Fruit fly (Drosophila melanogaster) whole organism, wandering third instar larva: ENCODE data around the gene CG12766.

ENCODE experiments used
- CG32264 ChIP-seq: fragments of 200-800 bp; sonication (Bioruptor generic); optimal IDR thresholded peaks from 2 replicates; lab custom pipeline; 2016; ENCODE audit warnings: missing biosample characterization, missing genetic modification characterization
- CG9705 ChIP-seq: fragments of 200-800 bp; sonication (Bioruptor generic); optimal IDR thresholded peaks from 2 replicates; lab custom pipeline; 2018; ENCODE audit warnings: missing biosample characterization, mild to moderate bottlenecking, missing genetic modification characterization
- CrebA ChIP-seq: fragments of 200-800 bp; sonication (Bioruptor generic); optimal IDR thresholded peaks from 2 replicates; lab custom pipeline; 2016; ENCODE audit warnings: missing biosample characterization, mild to moderate bottlenecking, missing genetic modification characterization, borderline replicate concordance
- Dfd ChIP-seq: fragments of >200 bp; optimal IDR thresholded peaks from 2 replicates; lab custom pipeline; 2017; ENCODE audit warnings: missing biosample characterization, missing genetic modification characterization
- Dif ChIP-seq: fragments of 200-275, 200-300 bp; sonication (Bioruptor generic); optimal IDR thresholded peaks from 2 replicates; lab custom pipeline; 2018; ENCODE audit warnings: missing biosample characterization, missing genetic modification characterization; ENCODE audit not compliant: partially characterized antibody
- GATAd ChIP-seq: sonication (Bioruptor generic); optimal IDR thresholded peaks from 2 replicates; lab custom pipeline; 2016; ENCODE audit warnings: missing biosample characterization, missing genetic modification characterization
- HLH106 ChIP-seq: fragments of 200-800 bp; optimal IDR thresholded peaks from 3 replicates; lab custom pipeline; 2019; ENCODE audit warnings: missing biosample characterization, mild to moderate bottlenecking, missing genetic modification characterization, moderate library complexity
- Hr83 ChIP-seq: fragments of 200-300 bp; sonication (Bioruptor generic); optimal IDR thresholded peaks from 2 replicates; lab custom pipeline; 2016; ENCODE audit warnings: missing biosample characterization, mild to moderate bottlenecking, missing genetic modification characterization, moderate library complexity; ENCODE audit not compliant: poor library complexity, severe bottlenecking
- Jra ChIP-seq: sonication (Bioruptor generic); optimal IDR thresholded peaks from 2 replicates; lab custom pipeline; 2016; ENCODE audit warnings: missing biosample characterization, missing genetic modification characterization
- Mio ChIP-seq: sonication (Bioruptor generic); optimal IDR thresholded peaks from 2 replicates; lab custom pipeline; 2016; ENCODE audit warnings: missing biosample characterization, missing genetic modification characterization
- Myc ChIP-seq: fragments of >200 bp; optimal IDR thresholded peaks from 2 replicates; lab custom pipeline; 2017
- N ChIP-seq: fragments of >200 bp; optimal IDR thresholded peaks from 2 replicates; lab custom pipeline; 2018; ENCODE audit warnings: missing biosample characterization, missing external identifiers, missing genetic modification characterization
- OdsH ChIP-seq: fragments of 200-800 bp; sonication (Bioruptor generic); optimal IDR thresholded peaks from 2 replicates; lab custom pipeline; 2016; ENCODE audit warnings: missing biosample characterization, mild to moderate bottlenecking, missing genetic modification characterization
- Sp1 ChIP-seq: fragments of 200-800 bp; sonication (Bioruptor generic); optimal IDR thresholded peaks from 3 replicates; lab custom pipeline; 2019; ENCODE audit warnings: missing biosample characterization, mild to moderate bottlenecking, missing genetic modification characterization, moderate library complexity
- Vsx2 ChIP-seq: fragments of 200-300, 225-300 bp; sonication (Bioruptor generic); optimal IDR thresholded peaks from 2 replicates; lab custom pipeline; 2018; ENCODE audit warnings: missing biosample characterization, missing genetic modification characterization; ENCODE audit not compliant: partially characterized antibody
- br ChIP-seq: fragments of 200-800 bp; sonication (Bioruptor generic); optimal IDR thresholded peaks from 2 replicates; lab custom pipeline; 2016; ENCODE audit warnings: missing biosample characterization, missing genetic modification characterization
- brk ChIP-seq: fragments of 200-800 bp; sonication (Bioruptor generic); optimal IDR thresholded peaks from 2 replicates; lab custom pipeline; 2016; ENCODE audit warnings: missing biosample characterization, mild to moderate bottlenecking, missing genetic modification characterization
- dsf ChIP-seq: sonication (Bioruptor generic); optimal IDR thresholded peaks from 2 replicates; lab custom pipeline; 2016; ENCODE audit warnings: missing biosample characterization, missing genetic modification characterization, borderline replicate concordance
- ey ChIP-seq: fragments of 200-800 bp; sonication (Bioruptor generic); optimal IDR thresholded peaks from 2 replicates; lab custom pipeline; 2016; ENCODE audit warnings: missing biosample characterization, missing genetic modification characterization
- foxo ChIP-seq, 2 experiments: fragments of 200-800 bp; sonication (Bioruptor generic); optimal IDR thresholded peaks; 2 replicates in 1 of 2; 3 replicates in 1 of 2; lab custom pipeline; 2016 to 2017; ENCODE audit warnings: missing biosample characterization in 2 of 2, missing genetic modification characterization in 2 of 2
- fru ChIP-seq: fragments of 200-800 bp; sonication (Bioruptor generic); optimal IDR thresholded peaks from 3 replicates; lab custom pipeline; 2016; ENCODE audit warnings: missing biosample characterization, mild to moderate bottlenecking, missing genetic modification characterization
- h ChIP-seq: fragments of 200-800 bp; sonication (Bioruptor generic); optimal IDR thresholded peaks from 3 replicates; lab custom pipeline; 2016; ENCODE audit warnings: missing biosample characterization, mild to moderate bottlenecking, missing genetic modification characterization
- jim ChIP-seq: fragments of 175-275, 200-325 bp; sonication (Bioruptor generic); optimal IDR thresholded peaks from 2 replicates; lab custom pipeline; 2016; ENCODE audit warnings: missing biosample characterization, mild to moderate bottlenecking, missing genetic modification characterization
- lola ChIP-seq: fragments of >200 bp; optimal IDR thresholded peaks from 2 replicates; lab custom pipeline; 2017; ENCODE audit warnings: missing biosample characterization, missing genetic modification characterization
- psq ChIP-seq: fragments of 200-800 bp; sonication (Bioruptor generic); optimal IDR thresholded peaks from 3 replicates; lab custom pipeline; 2017; ENCODE audit warnings: missing biosample characterization, mild to moderate bottlenecking, missing genetic modification characterization, moderate library complexity
- rgr ChIP-seq: fragments of 200-800 bp; sonication (Bioruptor generic); optimal IDR thresholded peaks from 3 replicates; lab custom pipeline; 2016; ENCODE audit warnings: missing biosample characterization, mild to moderate bottlenecking, missing genetic modification characterization
- sv ChIP-seq: fragments of 200-800 bp; sonication (Bioruptor generic); optimal IDR thresholded peaks from 3 replicates; lab custom pipeline; 2016; ENCODE audit warnings: missing biosample characterization, missing genetic modification characterization
- tai ChIP-seq: sonication (Bioruptor generic); optimal IDR thresholded peaks from 2 replicates; lab custom pipeline; 2016; ENCODE audit warnings: missing biosample characterization, missing genetic modification characterization
- woc ChIP-seq: sonication (Bioruptor generic); optimal IDR thresholded peaks from 2 replicates; lab custom pipeline; 2016; ENCODE audit warnings: missing biosample characterization, mild to moderate bottlenecking, missing genetic modification characterization

The CG12766 gene

dm6 chr3L:3977622-3978355 is 37.9 kb upstream of the CG12766 start:
- peak; percentile 4 for TF ChIP-seq OdsH (GFP tag; lab: Kevin White, UChicago)
- TF ChIP-seq foxo (GFP tag; optimal IDR thresholded peaks at IDR 0.05; lab: Kevin White, UChicago), result peak in 1 of 2 experiments; percentile 2
- TF ChIP-seq Jra, result no peak
- TF ChIP-seq ey (GFP tag; lab: Kevin White, UChicago), result no peak
- TF ChIP-seq rgr (GFP tag; lab: Kevin White, UChicago), result peak; percentile 9
- peak; percentile 20 for TF ChIP-seq h (GFP tag; lab: Kevin White, UChicago)
- TF ChIP-seq, all 38 proteins: peak for 4

- TF ChIP-seq CrebA, result no peak
- no peak for TF ChIP-seq lola (GFP tag; lab: Kevin White, UChicago)
- TF ChIP-seq Dif, result no peak
- TF ChIP-seq sv (GFP tag; lab: Kevin White, UChicago), result no peak
- no peak for TF ChIP-seq Sp1 (GFP tag; lab: Kevin White, UChicago)
- TF ChIP-seq CG9705 (GFP tag; lab: Kevin White, UChicago), result no peak
- TF ChIP-seq CG32264 (GFP tag; lab: Kevin White, UChicago), result no peak
- TF ChIP-seq tai (GFP tag; lab: Kevin White, UChicago), result no peak
- no peak for TF ChIP-seq h (GFP tag; lab: Kevin White, UChicago)
- no peak for TF ChIP-seq psq (GFP tag; lab: Kevin White, UChicago)
- no peak for TF ChIP-seq fru
- TF ChIP-seq Hr83, result no peak
- no peak for TF ChIP-seq foxo (GFP tag; optimal IDR thresholded peaks at IDR 0.05; lab: Kevin White, UChicago)
- no peak for TF ChIP-seq GATAd (GFP tag; lab: Kevin White, UChicago)
- TF ChIP-seq, all 38 proteins: peak for 0
Observed at dm6 chr3L:3976438-3976837, 36.5 kb upstream of the CG12766 start.

dm6 chr3L:3972599-3972998 is 32.7 kb upstream of the CG12766 start, which contains the start of gene CG43915:
TSS of gene CG43915 (plus strand) at chr3L:3972899.
- TF ChIP-seq brk (GFP tag; lab: Kevin White, UChicago) (no peak), N (GFP tag; lab: Kevin White, UChicago) (no peak)

dm6 chr3L:3970372-3971031 is 30.6 kb upstream of the CG12766 start:
- TF ChIP-seq Dfd (GFP tag; lab: Kevin White, UChicago) (peak; percentile 53), Myc (lab: Kevin White, UChicago) (no peak), sv (GFP tag; lab: Kevin White, UChicago) (peak; percentile 6)

- TF ChIP-seq CG32264 (GFP tag; lab: Kevin White, UChicago), result no peak
- TF ChIP-seq woc (GFP tag; lab: Kevin White, UChicago), result no peak
- no peak for TF ChIP-seq N (GFP tag; lab: Kevin White, UChicago)
- TF ChIP-seq CrebA, result no peak
- TF ChIP-seq Dfd (GFP tag; lab: Kevin White, UChicago), result no peak
- TF ChIP-seq jim (GFP tag; lab: Kevin White, UChicago), result no peak
Observed at dm6 chr3L:3965102-3965501, 25.2 kb upstream of the CG12766 start.

- TF ChIP-seq Myc (lab: Kevin White, UChicago), result no peak
- TF ChIP-seq lola (GFP tag; lab: Kevin White, UChicago), result no peak
- TF ChIP-seq HLH106, result no peak
- TF ChIP-seq Mio (GFP tag; lab: Kevin White, UChicago), result no peak
- no peak for TF ChIP-seq Vsx2 (GFP tag; lab: Kevin White, UChicago)
- no peak for TF ChIP-seq CrebA
- no peak for TF ChIP-seq br
- TF ChIP-seq OdsH (GFP tag; lab: Kevin White, UChicago), result no peak
- TF ChIP-seq Hr83, result no peak
- no peak for TF ChIP-seq brk (GFP tag; lab: Kevin White, UChicago)
- TF ChIP-seq h (GFP tag; lab: Kevin White, UChicago), result no peak
- TF ChIP-seq dsf (GFP tag; lab: Kevin White, UChicago), result no peak
Observed at dm6 chr3L:3964671-3965070, 24.7 kb upstream of the CG12766 start, which contains the start of gene CG12605. TSS of gene CG12605 (minus strand) at chr3L:3964771.
